Worm (Caenorhabditis elegans) whole organism, L2 larva: Measurements from ENCODE around the gene acs-19.

Source experiments
- C34F6.9 ChIP-seq: fragments of 150-350 bp; optimal IDR thresholded peaks from 2 replicates; lab custom pipeline; 2014; ENCODE audit warnings: missing biosample characterization, missing genetic modification characterization
- F13H6.1 ChIP-seq: sonication (generic microtip); optimal IDR thresholded peaks from 2 replicates; lab custom pipeline; 2016; ENCODE audit warnings: missing genetic modification characterization, missing compliant biosample characterization
- Y55F3AM.14 ChIP-seq: fragments of 200-800 bp; sonication (Bioruptor generic); optimal IDR thresholded peaks from 2 replicates; lab custom pipeline; 2018; ENCODE audit warnings: mild to moderate bottlenecking, missing genetic modification characterization, missing compliant biosample characterization
- ZK546.5 ChIP-seq: sonication (generic microtip); optimal IDR thresholded peaks from 2 replicates; lab custom pipeline; 2017; ENCODE audit warnings: missing biosample characterization, missing genetic modification characterization
- alr-1 ChIP-seq: fragments of 150-350 bp; optimal IDR thresholded peaks from 2 replicates; lab custom pipeline; 2014; ENCODE audit warnings: missing biosample characterization, missing genetic modification characterization
- ama-1 ChIP-seq: fragments of 150-350 bp; optimal IDR thresholded peaks from 2 replicates; lab custom pipeline; 2018; ENCODE audit warnings: inconsistent platforms
- blmp-1 ChIP-seq: sonication (generic microtip); optimal IDR thresholded peaks from 2 replicates; lab custom pipeline; 2017; ENCODE audit warnings: missing genetic modification characterization, mild to moderate bottlenecking, missing compliant biosample characterization, antibody characterized with exemption, moderate library complexity; ENCODE audit not compliant: insufficient read depth
- ceh-16 ChIP-seq: fragments of 150-350 bp; optimal IDR thresholded peaks from 2 replicates; lab custom pipeline; 2014; ENCODE audit warnings: missing biosample characterization, missing genetic modification characterization
- crh-2 ChIP-seq: sonication (generic microtip); optimal IDR thresholded peaks from 2 replicates; lab custom pipeline; 2017; ENCODE audit warnings: missing biosample characterization, missing genetic modification characterization
- egl-27 ChIP-seq: sonication (generic microtip); optimal IDR thresholded peaks from 3 replicates; lab custom pipeline; 2017; ENCODE audit warnings: missing biosample characterization, missing genetic modification reagents, missing genetic modification characterization
- elt-3 ChIP-seq: sonication (generic microtip); optimal IDR thresholded peaks from 2 replicates; lab custom pipeline; 2017; ENCODE audit warnings: missing biosample characterization, missing genetic modification characterization
- fos-1 ChIP-seq: fragments of 150-350 bp; optimal IDR thresholded peaks from 2 replicates; lab custom pipeline; 2014; ENCODE audit warnings: missing biosample characterization, missing genetic modification characterization
- gmeb-1 ChIP-seq: fragments of 150-350 bp; optimal IDR thresholded peaks from 2 replicates; lab custom pipeline; 2014; ENCODE audit warnings: missing biosample characterization, missing genetic modification characterization
- lin-11 ChIP-seq: fragments of 150-350 bp; sonication (generic microtip); optimal IDR thresholded peaks from 2 replicates; lab custom pipeline; 2014; ENCODE audit warnings: missing biosample characterization, missing genetic modification characterization, inconsistent platforms, mixed read lengths
- lin-13 ChIP-seq: fragments of 150-350 bp; optimal IDR thresholded peaks from 2 replicates; lab custom pipeline; 2014; ENCODE audit warnings: missing biosample characterization, missing genetic modification reagents, missing genetic modification characterization
- lin-39 ChIP-seq: fragments of 150-350 bp; optimal IDR thresholded peaks from 2 replicates; lab custom pipeline; 2014; ENCODE audit warnings: missing biosample characterization, missing genetic modification reagents, missing genetic modification characterization
- lsy-2 ChIP-seq, 2 experiments: fragments of 150-350 bp in 1 of 2; sonication (generic microtip) in 1 of 2; optimal IDR thresholded peaks; 2 replicates each; lab custom pipeline; 2014 to 2017; ENCODE audit warnings: missing biosample characterization in 2 of 2, missing genetic modification characterization in 2 of 2
- mab-5 ChIP-seq: fragments of 150-350 bp; optimal IDR thresholded peaks from 2 replicates; lab custom pipeline; 2014; ENCODE audit warnings: missing biosample characterization, missing genetic modification characterization
- mdl-1 ChIP-seq, 2 experiments: fragments of 150-350 bp in 1 of 2; sonication (generic microtip) in 1 of 2; optimal IDR thresholded peaks; 2 replicates each; lab custom pipeline; 2017; ENCODE audit warnings: missing biosample characterization in 2 of 2, missing genetic modification characterization in 2 of 2
- nhr-10 ChIP-seq: sonication (generic microtip); optimal IDR thresholded peaks from 2 replicates; lab custom pipeline; 2017; ENCODE audit warnings: missing biosample characterization, missing genetic modification characterization
- nhr-11 ChIP-seq: fragments of 150-350 bp; optimal IDR thresholded peaks from 2 replicates; lab custom pipeline; 2014; ENCODE audit warnings: missing biosample characterization, missing genetic modification characterization
- nhr-12 ChIP-seq: fragments of 150-350 bp; optimal IDR thresholded peaks from 2 replicates; lab custom pipeline; 2014; ENCODE audit warnings: missing biosample characterization, missing genetic modification characterization
- nhr-129 ChIP-seq: fragments of 150-350 bp; optimal IDR thresholded peaks from 2 replicates; lab custom pipeline; 2014; ENCODE audit warnings: missing biosample characterization, missing genetic modification characterization
- nhr-21 ChIP-seq: fragments of 150-350 bp; optimal IDR thresholded peaks from 2 replicates; lab custom pipeline; 2014; ENCODE audit warnings: missing biosample characterization, missing genetic modification characterization
- nhr-23 ChIP-seq: fragments of 150-350 bp; optimal IDR thresholded peaks from 2 replicates; lab custom pipeline; 2014; ENCODE audit warnings: missing biosample characterization, missing genetic modification reagents, missing genetic modification characterization
- nhr-237 ChIP-seq: fragments of 150-350 bp; optimal IDR thresholded peaks from 2 replicates; lab custom pipeline; 2014; ENCODE audit warnings: missing biosample characterization, missing genetic modification characterization
- nhr-25 ChIP-seq: fragments of 150-350 bp; sonication (generic microtip); optimal IDR thresholded peaks from 3 replicates; lab custom pipeline; 2014; ENCODE audit warnings: missing biosample characterization, missing genetic modification characterization
- nhr-6 ChIP-seq: fragments of 150-350 bp; optimal IDR thresholded peaks from 2 replicates; lab custom pipeline; 2014; ENCODE audit warnings: missing biosample characterization, missing genetic modification characterization
- nhr-77 ChIP-seq: fragments of 150-350 bp; optimal IDR thresholded peaks from 2 replicates; lab custom pipeline; 2014; ENCODE audit warnings: missing biosample characterization, missing genetic modification characterization
- peb-1 ChIP-seq: fragments of 150-350 bp; optimal IDR thresholded peaks from 2 replicates; lab custom pipeline; 2014; ENCODE audit warnings: missing biosample characterization, missing genetic modification characterization
- sem-4 ChIP-seq: fragments of 150-350 bp; optimal IDR thresholded peaks from 2 replicates; lab custom pipeline; 2014; ENCODE audit warnings: missing biosample characterization, missing genetic modification reagents, missing genetic modification characterization
- skn-1 ChIP-seq: sonication (generic microtip); optimal IDR thresholded peaks from 2 replicates; lab custom pipeline; 2017; ENCODE audit warnings: missing biosample characterization, missing genetic modification characterization
- sma-3 ChIP-seq: sonication (generic microtip); optimal IDR thresholded peaks from 2 replicates; lab custom pipeline; 2016; ENCODE audit warnings: missing genetic modification reagents, missing genetic modification characterization, missing compliant biosample characterization
- sma-9 ChIP-seq, 2 experiments: fragments of 150-350 bp in 1 of 2; sonication (generic microtip) in 1 of 2; optimal IDR thresholded peaks; 2 replicates each; lab custom pipeline; 2014 to 2016; ENCODE audit warnings: missing genetic modification characterization in 2 of 2, mild to moderate bottlenecking in 1 of 2, missing biosample characterization in 1 of 2, missing compliant biosample characterization in 1 of 2, missing genetic modification reagents in 1 of 2, moderate library complexity in 1 of 2
- snpc-4 ChIP-seq: fragments of 150-350 bp; optimal IDR thresholded peaks from 2 replicates; lab custom pipeline; 2014; ENCODE audit warnings: missing biosample characterization, missing genetic modification characterization
- unc-55 ChIP-seq: fragments of 150-350 bp; sonication (generic microtip); optimal IDR thresholded peaks from 3 replicates; lab custom pipeline; 2014; ENCODE audit warnings: missing biosample characterization, missing genetic modification reagents, missing genetic modification characterization
- unc-62 ChIP-seq: fragments of 150-350 bp; optimal IDR thresholded peaks from 2 replicates; lab custom pipeline; 2014; ENCODE audit warnings: missing biosample characterization, missing genetic modification reagents, missing genetic modification characterization
- zag-1 ChIP-seq: fragments of 150-350 bp; optimal IDR thresholded peaks from 2 replicates; lab custom pipeline; 2014; ENCODE audit warnings: missing biosample characterization, missing genetic modification characterization
- ztf-1 ChIP-seq: fragments of 200-800 bp; sonication (Bioruptor generic); conservative IDR thresholded peaks from 2 replicates; pipeline ENCODE4 v1.3.6; 2022; ENCODE audit warnings: missing genetic modification characterization, missing compliant biosample characterization
- ztf-4 ChIP-seq: fragments of 150-350 bp; optimal IDR thresholded peaks from 2 replicates; lab custom pipeline; 2014; ENCODE audit warnings: missing biosample characterization, missing genetic modification characterization

The acs-19 gene

DNA sequence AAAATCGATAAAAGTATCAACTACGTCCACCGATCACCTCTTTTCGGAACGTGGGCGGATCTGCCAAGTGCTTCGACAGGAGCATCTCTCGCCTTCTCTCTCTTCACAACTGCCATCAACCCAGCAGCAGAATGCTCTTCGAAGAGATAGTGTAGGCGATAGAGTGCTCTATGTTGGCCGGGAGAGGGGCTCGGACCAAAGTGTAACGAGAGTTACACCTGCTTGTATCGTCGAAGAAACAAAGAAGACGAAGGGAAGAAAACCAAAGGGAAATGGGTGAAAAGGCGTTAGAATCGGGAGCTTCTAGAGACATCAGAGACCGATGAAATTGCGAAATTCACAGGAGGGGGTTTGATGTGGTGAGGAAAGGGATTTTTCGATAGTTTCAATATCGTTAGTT, 50.5 kb downstream of the acs-19 start:
- TF ChIP-seq nhr-237 (tag; lab: Kevin White, UChicago) (no peak), nhr-129 (tag; lab: Kevin White, UChicago) (peak; percentile 63), nhr-77 (tag; lab: Kevin White, UChicago) (no peak), sma-9 (GFP tag; optimal IDR thresholded peaks at IDR 0.05; lab: Kevin White, UChicago) (peak; percentile 19), sma-9 (tag; optimal IDR thresholded peaks at IDR 0.05; lab: Kevin White, UChicago) (no peak), mab-5 (tag; lab: Kevin White, UChicago) (no peak), F13H6.1 (tag; lab: Kevin White, UChicago) (peak; percentile 29), Y55F3AM.14 (no peak), alr-1 (tag; lab: Kevin White, UChicago) (no peak), C34F6.9 (tag; lab: Kevin White, UChicago) (peak; percentile 33), lsy-2 (tag; optimal IDR thresholded peaks at IDR 0.05; lab: Kevin White, UChicago) (peak in 1 of 2 experiments; percentile 4), unc-55 (GFP tag; lab: Kevin White, UChicago) (peak; percentile 5)

DNA sequence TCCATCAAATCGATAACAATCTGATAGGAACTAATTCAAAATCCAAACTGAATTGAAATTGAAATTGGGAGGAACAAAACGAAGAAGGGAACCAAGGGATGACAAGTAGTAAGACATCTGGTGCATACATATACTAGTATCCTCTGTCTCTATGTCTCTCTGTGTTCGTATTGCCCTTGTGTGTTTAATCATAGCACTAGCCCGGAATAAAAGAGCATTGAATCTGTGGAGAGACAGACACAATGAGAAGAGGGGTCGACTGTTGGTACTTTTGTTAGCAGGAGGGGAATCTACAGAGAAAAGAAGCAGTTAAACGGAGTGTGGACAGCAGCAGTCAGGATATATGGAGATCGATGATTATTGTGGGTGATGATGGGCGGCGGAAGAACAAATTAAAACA, 51.4 kb downstream of the acs-19 start:
- TF ChIP-seq nhr-129 (tag; lab: Kevin White, UChicago) (peak; percentile 47), unc-62 (GFP tag; lab: Kevin White, UChicago) (no peak), gmeb-1 (tag; lab: Kevin White, UChicago) (no peak), sma-9 (GFP tag; optimal IDR thresholded peaks at IDR 0.05; lab: Kevin White, UChicago) (peak; percentile 18), sma-9 (tag; optimal IDR thresholded peaks at IDR 0.05; lab: Kevin White, UChicago) (no peak), ama-1 (lab: Kevin White, UChicago) (no peak), nhr-11 (tag; lab: Kevin White, UChicago) (no peak), nhr-25 (tag; lab: Kevin White, UChicago) (no peak)
- TF ChIP-seq, all 48 proteins: peak for 2

DNA sequence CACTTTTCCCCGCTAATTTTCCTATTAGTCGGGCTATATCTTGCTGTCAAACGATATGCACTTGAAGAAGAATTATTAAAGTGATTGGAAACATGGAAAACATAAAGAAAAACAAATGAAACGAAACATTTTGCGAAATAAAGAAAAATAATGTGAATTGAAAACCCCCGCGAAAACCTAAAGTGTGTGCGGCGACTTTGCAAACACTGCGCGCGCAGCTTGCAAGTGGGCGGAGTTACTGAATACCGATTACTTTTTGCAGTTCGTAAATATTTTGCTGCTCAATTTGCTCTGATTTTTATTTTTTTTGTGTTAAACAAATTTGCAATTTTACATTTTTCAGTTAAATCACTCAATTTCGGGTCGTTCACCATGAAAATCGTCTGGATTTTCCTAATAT, 52.3 kb downstream of the acs-19 start, which contains the start of gene ccdc-47:
Gene ccdc-47, plus strand, starts transcription at position 344 of the 400 bp plus-strand sequence.
- TF ChIP-seq nhr-6 (no peak), ceh-16 (no peak), alr-1 (tag; lab: Kevin White, UChicago) (no peak), sma-3 (GFP tag; lab: Kevin White, UChicago) (peak; percentile 48), nhr-10 (tag; lab: Kevin White, UChicago) (no peak), unc-55 (GFP tag; lab: Kevin White, UChicago) (peak; percentile 72), gmeb-1 (tag; lab: Kevin White, UChicago) (peak; percentile 80), lin-39 (tag; lab: Kevin White, UChicago) (no peak), fos-1 (tag; lab: Kevin White, UChicago) (peak; percentile 47), nhr-77 (tag; lab: Kevin White, UChicago) (no peak), lin-13 (peak; percentile 49), ZK546.5 (tag; lab: Kevin White, UChicago) (no peak), blmp-1 (tag; lab: Kevin White, UChicago) (no peak), lin-11 (tag; lab: Kevin White, UChicago) (peak; percentile 84), nhr-23 (no peak), snpc-4 (peak; percentile 2), lsy-2 (tag; optimal IDR thresholded peaks at IDR 0.05; lab: Kevin White, UChicago) (peak; percentile 3 to 68), egl-27 (tag; lab: Kevin White, UChicago) (no peak), mdl-1 (tag; optimal IDR thresholded peaks at IDR 0.05; lab: Kevin White, UChicago) (no peak), F13H6.1 (tag; lab: Kevin White, UChicago) (peak; percentile 55), unc-62 (GFP tag; lab: Kevin White, UChicago) (no peak), nhr-129 (tag; lab: Kevin White, UChicago) (peak; percentile 62), ztf-1 (GFP tag; lab: Robert Waterston, UW) (no peak), ztf-4 (tag; lab: Kevin White, UChicago) (peak; percentile 55), C34F6.9 (tag; lab: Kevin White, UChicago) (peak; percentile 69), nhr-21 (tag; lab: Kevin White, UChicago) (no peak), zag-1 (tag; lab: Kevin White, UChicago) (no peak), sem-4 (tag; lab: Kevin White, UChicago) (peak; percentile 41), nhr-12 (tag; lab: Kevin White, UChicago) (no peak), skn-1 (peak; percentile 62), nhr-25 (tag; lab: Kevin White, UChicago) (peak; percentile 14), crh-2 (tag; lab: Kevin White, UChicago) (peak; percentile 49), mab-5 (tag; lab: Kevin White, UChicago) (peak; percentile 34), Y55F3AM.14 (no peak), sma-9 (GFP tag; optimal IDR thresholded peaks at IDR 0.05; lab: Kevin White, UChicago) (peak; percentile 71), sma-9 (tag; optimal IDR thresholded peaks at IDR 0.05; lab: Kevin White, UChicago) (no peak), peb-1 (tag; lab: Kevin White, UChicago) (no peak), elt-3 (tag; lab: Kevin White, UChicago) (no peak)
